Worm (Caenorhabditis elegans): Measurements from ENCODE around the gene T07F12.1.

Gene T07F12.1

ce11 chrX:4899623-4900022, 5.8 kb downstream of the T07F12.1 start:
- TF ChIP-seq unc-62 (GFP tag; optimal IDR thresholded peaks at IDR 0.05): no peak

ce11 chrX:4900685-4901084, 6.8 kb downstream of the T07F12.1 start, which contains the start of gene T07F12.4:
Gene T07F12.4, minus strand, starts transcription at chrX:4900814.
- no peak for TF ChIP-seq unc-62 (GFP tag; optimal IDR thresholded peaks at IDR 0.05)

DNA sequence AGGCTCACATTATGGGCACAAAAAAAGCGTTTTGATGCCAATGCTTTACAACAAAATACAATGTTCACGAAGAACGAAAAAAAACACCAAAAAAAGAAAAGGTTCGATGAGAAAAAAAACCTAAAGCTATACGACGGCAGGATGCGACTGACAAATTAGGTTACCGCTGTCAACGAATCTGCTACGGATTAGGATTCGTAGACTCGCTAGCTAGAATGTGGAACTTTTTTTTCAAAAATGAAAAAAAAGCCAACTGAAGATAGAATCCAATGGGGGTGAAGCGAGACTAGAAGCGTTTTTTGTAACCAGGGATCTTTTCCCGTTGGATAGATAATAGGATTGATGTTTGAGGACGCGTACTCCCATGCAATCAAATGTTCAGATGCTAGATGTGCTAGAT, 8.1 kb downstream of the T07F12.1 start:
- no peak for TF ChIP-seq unc-62 (GFP tag; optimal IDR thresholded peaks at IDR 0.05)

DNA sequence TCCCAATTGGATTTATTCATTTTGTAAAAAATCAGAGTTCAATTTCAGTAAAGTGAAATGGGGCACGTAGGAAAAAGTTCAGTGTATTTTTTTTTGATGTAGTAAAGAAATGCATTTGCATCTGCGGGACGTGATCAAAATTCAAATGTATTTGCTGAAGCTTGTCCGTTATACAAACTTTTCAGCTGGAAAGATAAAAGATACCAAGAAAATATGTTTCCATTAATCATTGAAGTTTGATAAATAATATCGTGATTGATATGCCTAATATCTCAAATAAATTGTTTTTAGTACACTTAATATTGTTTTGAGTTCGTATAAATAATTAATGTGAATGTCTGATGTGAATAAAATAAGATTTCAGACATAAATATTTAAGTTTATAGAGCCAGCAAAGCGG, 8.5 kb downstream of the T07F12.1 start:
- TF ChIP-seq unc-62 (GFP tag; optimal IDR thresholded peaks at IDR 0.05): no peak

DNA sequence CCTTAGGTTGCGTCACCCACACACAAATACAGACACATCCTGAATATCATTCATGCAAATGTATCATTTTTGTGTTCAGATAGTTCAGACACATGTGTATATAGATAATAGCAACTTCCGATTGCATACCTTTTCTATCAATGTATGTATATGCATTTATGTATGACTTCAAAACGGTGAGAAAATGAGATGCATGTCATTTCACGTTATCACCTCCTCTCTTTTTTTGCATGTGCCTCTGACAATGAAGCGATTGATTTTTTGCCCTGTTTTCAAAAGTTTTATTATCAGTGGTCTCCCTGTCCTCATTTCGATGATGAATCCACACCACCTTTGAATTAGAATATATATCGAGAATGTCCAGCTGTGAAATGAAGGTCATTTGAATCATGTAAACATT, 11.9 kb downstream of the T07F12.1 start, which contains the start of gene K05B2.2:
TSS of gene K05B2.2 (plus strand) at position 278 of the 400 bp plus-strand sequence.
- no peak for TF ChIP-seq unc-62 (GFP tag; optimal IDR thresholded peaks at IDR 0.05)

DNA sequence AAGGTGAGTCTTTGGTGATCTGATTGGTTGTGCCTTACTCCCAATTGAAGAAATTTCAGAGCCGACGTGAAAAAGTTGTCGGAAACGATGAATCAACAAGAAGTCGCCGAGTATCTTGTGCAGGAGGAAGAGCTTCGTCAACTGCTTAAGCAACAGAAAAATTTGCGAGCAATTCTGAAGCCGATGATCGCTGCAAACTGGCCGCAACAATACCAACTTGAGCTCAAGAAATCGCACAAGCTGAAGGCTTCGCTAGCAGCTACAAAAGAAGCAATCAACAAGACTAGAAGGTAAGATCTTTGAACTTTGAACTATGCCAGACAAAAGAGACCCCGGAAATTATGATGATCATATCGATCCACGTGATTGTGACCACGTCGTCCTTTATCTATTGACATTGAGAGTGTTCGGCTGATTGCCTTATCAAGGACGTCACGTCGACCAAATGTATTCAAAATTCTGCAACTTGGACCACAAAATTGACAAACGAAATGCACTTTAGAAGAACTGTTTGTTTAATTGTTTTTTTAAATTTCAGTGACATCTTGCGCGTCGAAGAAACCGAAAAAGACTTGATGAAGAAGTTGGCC, 17.5 kb downstream of the T07F12.1 start:
- TF ChIP-seq unc-62 (GFP tag; optimal IDR thresholded peaks at IDR 0.05): no peak

DNA sequence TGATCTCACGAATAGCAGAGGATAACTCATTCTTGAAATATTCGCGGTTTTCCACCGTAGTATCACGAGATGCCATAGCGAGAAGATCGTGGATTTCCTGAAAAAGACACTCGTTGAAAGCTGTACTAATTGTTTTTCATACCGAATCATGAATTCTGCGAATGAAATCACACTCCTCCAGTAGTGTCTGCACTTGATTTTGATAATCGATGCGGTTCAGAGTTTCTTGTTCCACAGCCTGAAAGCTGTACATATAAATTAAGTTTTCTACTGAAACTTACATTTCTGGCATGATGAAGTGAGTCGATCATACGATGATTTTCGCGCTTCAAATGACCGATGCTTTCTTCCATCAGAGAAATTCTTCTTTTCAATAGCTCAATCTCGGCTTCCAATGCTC, 20.6 kb downstream of the T07F12.1 start:
- TF ChIP-seq unc-62 (GFP tag; optimal IDR thresholded peaks at IDR 0.05): no peak

- no peak for TF ChIP-seq unc-62 (GFP tag; optimal IDR thresholded peaks at IDR 0.05)
Observed at ce11 chrX:4915879-4916278, 22.0 kb downstream of the T07F12.1 start, which contains the start of gene ifa-4. Gene ifa-4, minus strand, starts transcription at chrX:4915979.

ce11 chrX:4920942-4921540, 27.2 kb downstream of the T07F12.1 start, which contains the start of gene K05B2.4:
Gene K05B2.4, minus strand, starts transcription at chrX:4920992.
- TF ChIP-seq unc-62 (GFP tag; optimal IDR thresholded peaks at IDR 0.05): no peak

DNA sequence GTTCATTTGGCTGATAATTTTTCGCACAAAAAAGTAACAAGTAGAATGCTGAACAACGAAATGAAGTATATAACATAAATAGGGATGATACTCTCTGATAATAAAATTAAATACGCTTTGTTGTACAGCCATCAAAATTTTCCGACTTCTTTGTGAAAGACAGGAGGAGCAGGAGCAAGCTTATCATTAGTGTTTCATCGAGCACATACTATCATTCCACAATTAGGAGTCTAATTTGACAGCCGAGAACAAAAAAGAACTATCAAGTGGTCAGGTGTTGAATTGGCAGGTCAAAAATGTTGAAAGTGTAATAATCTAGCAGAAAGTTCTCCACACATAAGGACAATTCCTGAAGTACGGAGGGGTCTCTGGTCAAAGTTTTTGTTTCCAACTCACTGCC, 34.3 kb downstream of the T07F12.1 start:
- no peak for TF ChIP-seq unc-62 (GFP tag; optimal IDR thresholded peaks at IDR 0.05)

DNA sequence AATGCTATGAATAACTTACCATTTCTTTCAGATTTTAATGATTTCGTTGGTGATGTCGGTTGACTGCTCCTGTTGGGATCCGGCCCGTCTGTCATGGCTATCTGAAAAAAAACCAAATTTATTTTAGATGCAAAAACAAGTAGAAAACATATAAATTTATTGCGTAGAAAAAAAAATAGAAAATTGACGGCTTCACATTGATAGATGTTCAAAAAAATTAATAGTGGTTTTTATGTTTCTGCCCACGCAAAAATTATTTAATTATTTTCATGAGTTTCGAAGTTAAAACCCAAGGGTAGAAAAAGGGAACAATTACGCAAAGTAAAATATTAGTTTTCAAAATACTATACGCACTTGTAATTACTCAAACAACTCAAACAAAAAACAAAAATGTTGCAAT, 35.8 kb downstream of the T07F12.1 start, which contains the start of gene mct-4:
TSS of gene mct-4 (minus strand) at position 101 of the 400 bp plus-strand sequence.
- TF ChIP-seq unc-62 (GFP tag; optimal IDR thresholded peaks at IDR 0.05): no peak

DNA sequence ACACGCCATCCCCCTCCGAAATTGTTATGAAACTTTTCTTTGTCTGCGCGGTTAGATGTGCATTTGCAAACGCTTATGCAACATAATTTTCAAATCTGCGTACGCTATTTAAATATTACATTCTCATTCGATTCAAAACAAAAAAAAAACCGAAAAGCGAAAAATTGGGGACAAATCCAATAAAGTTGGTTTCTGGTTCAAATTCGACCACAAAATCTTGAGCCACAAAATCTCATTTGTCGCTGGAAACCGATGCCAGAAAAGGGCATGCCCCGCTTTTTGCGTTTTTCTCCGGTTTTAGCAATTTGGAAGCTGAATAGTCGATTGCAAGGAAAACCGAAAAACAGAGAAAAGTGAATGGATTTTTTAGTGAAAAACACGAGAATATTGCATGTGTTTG, 38.2 kb downstream of the T07F12.1 start:
- TF ChIP-seq unc-62 (GFP tag; optimal IDR thresholded peaks at IDR 0.05): no peak

- TF ChIP-seq unc-62 (GFP tag; optimal IDR thresholded peaks at IDR 0.05): no peak
Observed at ce11 chrX:4932964-4933363, 39.1 kb downstream of the T07F12.1 start.

- TF ChIP-seq unc-62 (GFP tag; optimal IDR thresholded peaks at IDR 0.05): no peak
Observed at ce11 chrX:4938990-4939389, 45.1 kb downstream of the T07F12.1 start.

All from whole organism, dauer.